Fruit fly (Drosophila melanogaster) whole organism, prepupa: ENCODE measurements around the gene CG4375.

Experiments used
- Blimp-1 ChIP-seq: fragments of 200-800 bp; sonication (Bioruptor generic); optimal IDR thresholded peaks from 3 replicates; lab custom pipeline; 2017; ENCODE audit warnings: missing biosample characterization, missing genetic modification characterization, mild to moderate bottlenecking, moderate library complexity, missing genetic modification reagents
- CG10631 ChIP-seq: fragments of 200-800 bp; sonication (Bioruptor generic); optimal IDR thresholded peaks from 2 replicates; lab custom pipeline; 2016; ENCODE audit warnings: missing biosample characterization, missing genetic modification characterization
- CG10669 ChIP-seq: fragments of 200-800 bp; sonication (Bioruptor generic); optimal IDR thresholded peaks from 3 replicates; lab custom pipeline; 2018; ENCODE audit warnings: missing biosample characterization, mild to moderate bottlenecking, missing genetic modification characterization, moderate library complexity
- CG11762 ChIP-seq: fragments of 200-800 bp; sonication (Bioruptor generic); optimal IDR thresholded peaks from 3 replicates; lab custom pipeline; 2016; ENCODE audit warnings: missing biosample characterization, missing genetic modification characterization; ENCODE audit not compliant: insufficient read depth
- CG11902 ChIP-seq: fragments of 200-800 bp; sonication (Bioruptor generic); optimal IDR thresholded peaks from 3 replicates; lab custom pipeline; 2016; ENCODE audit warnings: missing biosample characterization, missing genetic modification characterization
- CG15336 ChIP-seq: fragments of 200-800 bp; sonication (Bioruptor generic); IDR thresholded peaks from 2 replicates; pipeline ENCODE4 v1.3.6; 2022; ENCODE audit warnings: missing biosample characterization, missing genetic modification characterization
- CG1621 ChIP-seq: fragments of 200-800 bp; sonication (Bioruptor generic); optimal IDR thresholded peaks from 3 replicates; lab custom pipeline; 2018; ENCODE audit warnings: missing biosample characterization, mild to moderate bottlenecking, missing genetic modification characterization
- CG16779 ChIP-seq: fragments of 200-800 bp; sonication (Bioruptor generic); optimal IDR thresholded peaks from 3 replicates; lab custom pipeline; 2017; ENCODE audit warnings: missing biosample characterization, mild to moderate bottlenecking, missing genetic modification characterization
- CG3032 ChIP-seq: fragments of 200-800 bp; optimal IDR thresholded peaks from 2 replicates; lab custom pipeline; 2019; ENCODE audit warnings: missing biosample characterization, mild to moderate bottlenecking, missing genetic modification characterization, moderate library complexity
- CG31627 ChIP-seq: fragments of 200-800 bp; sonication (Bioruptor generic); optimal IDR thresholded peaks from 3 replicates; lab custom pipeline; 2016; ENCODE audit warnings: missing biosample characterization, missing genetic modification characterization
- CG32006 ChIP-seq: fragments of 200-800 bp; sonication (Bioruptor generic); optimal IDR thresholded peaks from 3 replicates; lab custom pipeline; 2017; ENCODE audit warnings: missing biosample characterization, mild to moderate bottlenecking, missing genetic modification characterization
- CG3919 ChIP-seq: fragments of 200-800 bp; sonication (Bioruptor generic); optimal IDR thresholded peaks from 3 replicates; lab custom pipeline; 2016; ENCODE audit warnings: missing biosample characterization, missing genetic modification characterization
- CG4318 ChIP-seq: fragments of 200-800 bp; sonication (Bioruptor generic); optimal IDR thresholded peaks from 3 replicates; lab custom pipeline; 2017; ENCODE audit warnings: missing biosample characterization, mild to moderate bottlenecking, missing genetic modification characterization
- CG6163 ChIP-seq: fragments of 200-800 bp; sonication (Bioruptor generic); IDR thresholded peaks from 3 replicates; pipeline ENCODE4 v1.3.6; 2022; ENCODE audit warnings: missing biosample characterization, missing genetic modification characterization
- CG6276 ChIP-seq: fragments of 200-800 bp; sonication (Bioruptor generic); optimal IDR thresholded peaks from 2 replicates; lab custom pipeline; 2017; ENCODE audit warnings: missing biosample characterization, mild to moderate bottlenecking, missing genetic modification characterization
- CG6792 ChIP-seq: fragments of 200-800 bp; sonication (Bioruptor generic); optimal IDR thresholded peaks from 3 replicates; lab custom pipeline; 2016; ENCODE audit warnings: missing biosample characterization, missing genetic modification characterization
- CG6808 ChIP-seq: fragments of 200-800 bp; sonication (Bioruptor generic); optimal IDR thresholded peaks from 3 replicates; lab custom pipeline; 2017; ENCODE audit warnings: missing biosample characterization, missing genetic modification characterization, mild to moderate bottlenecking, moderate library complexity, missing genetic modification reagents
- CG6854 ChIP-seq: fragments of 200-800 bp; sonication (Bioruptor generic); optimal IDR thresholded peaks from 2 replicates; lab custom pipeline; 2017; ENCODE audit warnings: missing biosample characterization, mild to moderate bottlenecking, missing genetic modification characterization
- CG7368 ChIP-seq: fragments of 200-800 bp; sonication (Bioruptor generic); optimal IDR thresholded peaks from 3 replicates; lab custom pipeline; 2016; ENCODE audit warnings: missing biosample characterization, missing genetic modification characterization
- CG8319 ChIP-seq: fragments of 200-800 bp; sonication (Bioruptor generic); optimal IDR thresholded peaks from 3 replicates; lab custom pipeline; 2016; ENCODE audit warnings: missing biosample characterization, missing genetic modification characterization
- CG9139 ChIP-seq: fragments of 200-800 bp; sonication (Bioruptor generic); optimal IDR thresholded peaks from 3 replicates; lab custom pipeline; 2017; ENCODE audit warnings: missing biosample characterization, mild to moderate bottlenecking, missing genetic modification characterization
- Eip75B ChIP-seq: fragments of 200-800 bp; sonication (Bioruptor generic); optimal IDR thresholded peaks from 3 replicates; lab custom pipeline; 2016; ENCODE audit warnings: missing biosample characterization, missing genetic modification characterization
- Eip78C ChIP-seq: fragments of 200-800 bp; sonication (Bioruptor generic); peaks from one replicate; lab custom pipeline; 2016; ENCODE audit warnings: missing biosample characterization, missing genetic modification characterization
- Eip93F ChIP-seq: fragments of 200-800 bp; sonication (Bioruptor generic); optimal IDR thresholded peaks from 2 replicates; lab custom pipeline; 2016; ENCODE audit warnings: missing biosample characterization, mild to moderate bottlenecking, missing genetic modification characterization
- Ets21C ChIP-seq: fragments of 200-800 bp; sonication (Bioruptor generic); optimal IDR thresholded peaks from 3 replicates; lab custom pipeline; 2016; ENCODE audit warnings: missing biosample characterization, missing genetic modification characterization
- Ets96B ChIP-seq: fragments of 200-800 bp; optimal IDR thresholded peaks from 2 replicates; lab custom pipeline; 2019; ENCODE audit warnings: missing biosample characterization, mild to moderate bottlenecking, missing genetic modification characterization, moderate library complexity
- Gug ChIP-seq: fragments of 200-800 bp; sonication (Bioruptor generic); IDR thresholded peaks from 2 replicates; pipeline ENCODE4 v1.3.6; 2022; ENCODE audit warnings: missing biosample characterization, missing genetic modification characterization
- Hr38 ChIP-seq: sonication (Bioruptor generic); optimal IDR thresholded peaks from 2 replicates; lab custom pipeline; 2016; ENCODE audit warnings: missing biosample characterization, missing genetic modification characterization
- Hr39 ChIP-seq: fragments of 200-800 bp; sonication (Bioruptor generic); optimal IDR thresholded peaks from 2 replicates; lab custom pipeline; 2016; ENCODE audit warnings: missing biosample characterization, missing genetic modification characterization
- Hr4 ChIP-seq: fragments of 200-800 bp; sonication (Bioruptor generic); optimal IDR thresholded peaks from 3 replicates; lab custom pipeline; 2016; ENCODE audit warnings: missing biosample characterization, missing genetic modification characterization
- Met ChIP-seq: fragments of 200-800 bp; sonication (Bioruptor generic); optimal IDR thresholded peaks from 3 replicates; lab custom pipeline; 2016; ENCODE audit warnings: missing biosample characterization, missing genetic modification characterization
- OdsH ChIP-seq: fragments of 200-800 bp; sonication (Bioruptor generic); optimal IDR thresholded peaks from 3 replicates; lab custom pipeline; 2016; ENCODE audit warnings: missing biosample characterization, missing genetic modification characterization
- Smox ChIP-seq: fragments of 200-800 bp; sonication (Bioruptor generic); optimal IDR thresholded peaks from 3 replicates; lab custom pipeline; 2016; ENCODE audit warnings: missing biosample characterization, missing genetic modification characterization
- Sox102F ChIP-seq: fragments of 200-800 bp; sonication (Bioruptor generic); optimal IDR thresholded peaks from 2 replicates; lab custom pipeline; 2016; ENCODE audit warnings: missing biosample characterization, mild to moderate bottlenecking, missing genetic modification characterization
- Sox14 ChIP-seq: fragments of 200-800 bp; sonication (Bioruptor generic); optimal IDR thresholded peaks from 3 replicates; lab custom pipeline; 2016; ENCODE audit warnings: missing biosample characterization, missing genetic modification characterization
- Sox15 ChIP-seq: fragments of 200-800 bp; sonication (Bioruptor generic); optimal IDR thresholded peaks from 3 replicates; lab custom pipeline; 2016; ENCODE audit warnings: missing biosample characterization, missing genetic modification characterization
- achi ChIP-seq: fragments of 200-800 bp; sonication (Bioruptor generic); optimal IDR thresholded peaks from 3 replicates; lab custom pipeline; 2016; ENCODE audit warnings: missing biosample characterization, missing genetic modification characterization
- acj6 ChIP-seq: fragments of 200-800 bp; sonication (Bioruptor generic); optimal IDR thresholded peaks from 3 replicates; lab custom pipeline; 2016; ENCODE audit warnings: missing biosample characterization, missing genetic modification characterization
- cyc ChIP-seq: fragments of 200-800 bp; sonication (Bioruptor generic); optimal IDR thresholded peaks from 3 replicates; lab custom pipeline; 2016; ENCODE audit warnings: missing biosample characterization, missing genetic modification characterization
- dac ChIP-seq: fragments of 200-800 bp; sonication (Bioruptor generic); optimal IDR thresholded peaks from 2 replicates; lab custom pipeline; 2017; ENCODE audit warnings: missing biosample characterization, mild to moderate bottlenecking, missing genetic modification characterization
- dsx ChIP-seq: fragments of 200-800 bp; optimal IDR thresholded peaks from 3 replicates; lab custom pipeline; 2019; ENCODE audit warnings: missing biosample characterization, mild to moderate bottlenecking, missing genetic modification characterization, moderate library complexity; ENCODE audit not compliant: poor library complexity, severe bottlenecking
- eg ChIP-seq: fragments of 200-800 bp; sonication (Bioruptor generic); IDR thresholded peaks from 3 replicates; pipeline ENCODE4 v1.3.6; 2022; ENCODE audit warnings: missing biosample characterization, missing genetic modification characterization
- fd59A ChIP-seq: fragments of 200-800 bp; sonication (Bioruptor generic); optimal IDR thresholded peaks from 2 replicates; lab custom pipeline; 2017; ENCODE audit warnings: missing biosample characterization, mild to moderate bottlenecking, missing genetic modification characterization, missing genetic modification reagents
- fd85E ChIP-seq: fragments of 200-800 bp; sonication (Bioruptor generic); optimal IDR thresholded peaks from 3 replicates; lab custom pipeline; 2016; ENCODE audit warnings: missing biosample characterization, missing genetic modification characterization
- lz ChIP-seq: fragments of 200-800 bp; sonication (Bioruptor generic); optimal IDR thresholded peaks from 3 replicates; lab custom pipeline; 2016; ENCODE audit warnings: missing biosample characterization, missing genetic modification characterization
- net ChIP-seq: fragments of 200-800 bp; sonication (Bioruptor generic); optimal IDR thresholded peaks from 3 replicates; lab custom pipeline; 2016; ENCODE audit warnings: missing biosample characterization, missing genetic modification characterization
- pdm3 ChIP-seq: fragments of 200-800 bp; sonication (Bioruptor generic); optimal IDR thresholded peaks from 3 replicates; lab custom pipeline; 2016; ENCODE audit warnings: missing biosample characterization, missing genetic modification characterization
- ss ChIP-seq, 2 experiments: fragments of 200-800 bp; sonication (Bioruptor generic); optimal IDR thresholded peaks; 2 replicates in 1 of 2; 3 replicates in 1 of 2; lab custom pipeline; 2017 to 2018; ENCODE audit warnings: mild to moderate bottlenecking in 2 of 2, missing biosample characterization in 2 of 2, missing genetic modification characterization in 2 of 2, moderate library complexity in 1 of 2
- svp ChIP-seq: fragments of 200-800 bp; sonication (Bioruptor generic); peaks from one replicate; lab custom pipeline; 2016; ENCODE audit warnings: missing biosample characterization, missing genetic modification characterization
- vri ChIP-seq: fragments of 200-800 bp; sonication (Bioruptor generic); optimal IDR thresholded peaks from 3 replicates; lab custom pipeline; 2016; ENCODE audit warnings: missing biosample characterization, mild to moderate bottlenecking, missing genetic modification characterization

CG4375 gene

DNA sequence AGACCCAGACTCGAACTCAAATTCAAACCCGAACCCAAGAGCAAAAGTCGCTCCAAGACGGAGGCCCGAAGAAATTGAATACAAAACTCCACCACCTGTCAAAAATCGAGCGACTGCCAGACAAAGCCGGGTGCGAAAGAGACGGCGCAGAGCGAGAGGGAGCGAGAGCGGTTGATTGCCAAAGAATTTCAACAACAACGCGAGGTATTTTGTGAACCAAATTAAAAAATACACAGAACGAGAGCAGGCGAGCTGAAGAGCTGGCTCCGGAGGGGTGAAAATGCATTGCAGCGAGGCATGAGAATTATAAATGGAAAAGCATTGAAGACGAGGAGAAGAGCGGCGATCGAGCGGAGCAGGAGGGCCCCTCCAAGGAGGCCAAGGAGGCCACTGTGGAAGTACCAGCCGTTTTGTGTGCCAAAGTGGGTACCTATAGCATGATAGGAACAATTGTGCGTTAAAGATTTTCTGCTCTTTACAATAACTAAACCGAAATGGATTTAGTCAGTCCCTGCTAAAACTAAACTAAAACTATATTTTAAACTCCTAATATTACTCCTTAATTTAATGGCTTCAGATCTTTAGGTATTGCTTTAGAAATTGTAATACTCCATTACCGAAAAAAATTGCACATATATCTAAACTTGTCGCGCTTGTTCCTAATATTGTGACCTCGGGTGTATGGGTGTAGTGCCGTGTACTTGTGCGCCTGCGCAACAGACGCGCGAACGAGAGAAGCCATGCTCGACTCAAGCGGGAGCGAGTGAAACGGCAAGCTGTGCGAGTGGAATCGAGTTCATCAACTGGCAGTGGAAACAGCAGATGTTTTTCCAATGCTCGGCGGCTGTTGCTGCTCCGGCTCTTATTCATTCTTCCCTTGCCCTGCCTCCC, 36.0 kb upstream of the CG4375 start:
- TF ChIP-seq Eip93F (no peak), Blimp-1 (GFP tag; lab: Kevin White, UChicago) (peak; percentile 53), Hr38 (GFP tag; lab: Kevin White, UChicago) (no peak), dac (GFP tag; lab: Kevin White, UChicago) (peak; percentile 8), lz (GFP tag; lab: Kevin White, UChicago) (peak; percentile 85), Hr39 (peak; percentile 83), Ets96B (tag; lab: Kevin White, UChicago) (peak; percentile 79), CG3032 (peak; percentile 85), CG8319 (GFP tag; lab: Kevin White, UChicago) (peak; percentile 50), CG32006 (peak; percentile 63), Sox102F (GFP tag; lab: Kevin White, UChicago) (peak; percentile 29), Sox15 (peak; percentile 57), CG9139 (GFP tag; lab: Kevin White, UChicago) (peak; percentile 33), achi (GFP tag; lab: Kevin White, UChicago) (peak; percentile 67), CG11902 (GFP tag; lab: Kevin White, UChicago) (peak; percentile 58), acj6 (peak; percentile 77), CG6808 (GFP tag; lab: Kevin White, UChicago) (peak; percentile 82), svp (GFP tag; lab: Kevin White, UChicago) (peak; percentile 91), CG10631 (peak; percentile 68), Gug (GFP tag; lab: Robert Waterston, UW) (no peak), dsx (GFP tag; lab: Kevin White, UChicago) (peak; percentile 74), fd85E (GFP tag; lab: Kevin White, UChicago) (no peak), ss (GFP tag; optimal IDR thresholded peaks at IDR 0.05; lab: Kevin White, UChicago) (peak; percentile 63 to 75), CG3919 (GFP tag; lab: Kevin White, UChicago) (peak; percentile 68), Ets21C (GFP tag; lab: Kevin White, UChicago) (peak; percentile 65), CG6276 (peak; percentile 28), Eip75B (GFP tag; lab: Kevin White, UChicago) (peak; percentile 75), pdm3 (GFP tag; lab: Kevin White, UChicago) (peak; percentile 61), CG16779 (tag; lab: Kevin White, UChicago) (peak; percentile 48), net (GFP tag; lab: Kevin White, UChicago) (peak; percentile 42), Smox (GFP tag; lab: Kevin White, UChicago) (peak; percentile 74), CG6854 (GFP tag; lab: Kevin White, UChicago) (peak; percentile 57), vri (GFP tag; lab: Kevin White, UChicago) (peak; percentile 63), CG6163 (GFP tag; lab: Robert Waterston, UW) (peak; percentile 38; the same call in 2 of the 3 replicates), Sox14 (GFP tag; lab: Kevin White, UChicago) (peak; percentile 71), eg (0 out of 3 replicates have a peak, but pooled peaks have one; percentile 30), CG15336 (GFP tag; lab: Robert Waterston, UW) (0 out of 2 replicates have a peak, but pooled peaks have one; percentile 27), CG4318 (GFP tag; lab: Kevin White, UChicago) (no peak), CG31627 (GFP tag; lab: Kevin White, UChicago) (peak; percentile 75), Eip78C (GFP tag; lab: Kevin White, UChicago) (peak; percentile 95), CG6792 (GFP tag; lab: Kevin White, UChicago) (peak; percentile 69), CG11762 (GFP tag; lab: Kevin White, UChicago) (peak; percentile 47), CG1621 (peak; percentile 42), OdsH (GFP tag; lab: Kevin White, UChicago) (peak; percentile 72), Hr4 (peak; percentile 53), CG7368 (GFP tag; lab: Kevin White, UChicago) (peak; percentile 43), fd59A (peak; percentile 73), CG10669 (peak; percentile 80), Met (GFP tag; lab: Kevin White, UChicago) (peak; percentile 82), cyc (GFP tag; lab: Kevin White, UChicago) (peak; percentile 76)
